ENCODE assay signal across 6 fruit fly cellular contexts in the genomic region with DNA sequence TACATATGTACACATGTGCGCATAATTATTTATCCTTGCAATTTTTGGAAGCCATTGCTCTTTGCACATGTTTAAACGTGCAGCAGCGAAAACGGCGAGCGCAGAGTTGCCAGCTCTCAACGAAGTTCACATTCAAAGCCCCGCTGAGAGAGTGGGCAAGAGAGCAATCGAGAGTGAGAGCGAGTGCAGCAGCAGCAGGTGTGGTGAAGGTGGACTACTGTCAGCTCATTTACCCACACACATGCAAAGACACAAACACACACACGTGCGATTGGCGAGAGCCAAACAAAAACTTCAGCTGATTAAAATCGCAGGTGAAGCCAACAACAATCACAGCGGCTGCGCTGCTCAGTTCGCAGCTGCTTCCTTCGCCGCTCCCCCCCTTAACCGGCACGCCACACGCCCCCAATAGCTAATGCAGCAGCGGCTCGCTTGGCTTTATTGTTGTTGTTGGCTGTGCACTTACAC.
TF ChIP-seq lines count a peak whose summit lies in the region.

No protein-coding gene starts in this region.

- no peak for TF ChIP-seq CTCF in whole organism, embryonic (GFP tag; optimal IDR thresholded peaks at IDR 0.05; lab: Kevin White, UChicago)

TF ChIP-seq in whole organism, 6 proteins besides CTCF, POLR2A, EP300 and RAD21:
- TF ChIP-seq CG8478 (optimal IDR thresholded peaks at IDR 0.05; lab: Kevin White, UChicago) = no peak
- no peak for TF ChIP-seq EcR (GFP tag; optimal IDR thresholded peaks at IDR 0.05; lab: Kevin White, UChicago)
- no peak for TF ChIP-seq psq (optimal IDR thresholded peaks at IDR 0.05; lab: Kevin White, UChicago)
- no peak for TF ChIP-seq pan (optimal IDR thresholded peaks at IDR 0.05; lab: Kevin White, UChicago)
- peak; percentile 81 for TF ChIP-seq Dll (optimal IDR thresholded peaks at IDR 0.05; lab: Kevin White, UChicago)
- no peak for TF ChIP-seq usp (GFP tag; optimal IDR thresholded peaks at IDR 0.05; lab: Kevin White, UChicago)

TF ChIP-seq in whole organism, adult, 20 proteins besides CTCF, POLR2A, EP300 and RAD21 (continues in another document):
- TF ChIP-seq pad (GFP tag; optimal IDR thresholded peaks at IDR 0.05; lab: Kevin White, UChicago) (peak; percentile 78), bab1 (GFP tag; optimal IDR thresholded peaks at IDR 0.05; lab: Kevin White, UChicago) (peak; percentile 16), cic (GFP tag; optimal IDR thresholded peaks at IDR 0.05; lab: Kevin White, UChicago) (peak; percentile 64), CG7101 (tag; optimal IDR thresholded peaks at IDR 0.05; lab: Kevin White, UChicago) (peak; percentile 10), kay (GFP tag; lab: Kevin White, UChicago; ENCODE audit: borderline replicate concordance) (no peak), CG7045 (GFP tag; optimal IDR thresholded peaks at IDR 0.05; lab: Kevin White, UChicago) (no peak), Crg-1 (GFP tag; optimal IDR thresholded peaks at IDR 0.05; lab: Kevin White, UChicago) (no peak), Mnt (GFP tag; optimal IDR thresholded peaks at IDR 0.05; lab: Kevin White, UChicago) (peak; percentile 90), CG5204 (GFP tag; optimal IDR thresholded peaks at IDR 0.05; lab: Kevin White, UChicago) (no peak), Hr96 (GFP tag; optimal IDR thresholded peaks at IDR 0.05; lab: Kevin White, UChicago) (no peak), Clk (GFP tag; optimal IDR thresholded peaks at IDR 0.05; lab: Kevin White, UChicago) (no peak), CG11617 (GFP tag; optimal IDR thresholded peaks at IDR 0.05; lab: Kevin White, UChicago) (peak; percentile 12), CG14711 (tag; optimal IDR thresholded peaks at IDR 0.05; lab: Kevin White, UChicago) (peak; percentile 25), CG33017 (tag; optimal IDR thresholded peaks at IDR 0.05; lab: Kevin White, UChicago) (no peak), CG12768 (GFP tag; optimal IDR thresholded peaks at IDR 0.05; lab: Kevin White, UChicago) (peak; percentile 17), tj (GFP tag; optimal IDR thresholded peaks at IDR 0.05; lab: Kevin White, UChicago) (peak; percentile 60)

TF ChIP-seq in whole organism, embryonic, 481 proteins besides CTCF, POLR2A, EP300 and RAD21 (continues in another document):
- no peak for TF ChIP-seq yki (optimal IDR thresholded peaks at IDR 0.05; lab: Kevin White, UChicago)
- no peak for TF ChIP-seq CG6854 (GFP tag; optimal IDR thresholded peaks at IDR 0.05; lab: Kevin White, UChicago)
- peak; percentile 98 for TF ChIP-seq p53 (GFP tag; optimal IDR thresholded peaks at IDR 0.05; lab: Kevin White, UChicago)
- no peak for TF ChIP-seq NfI (GFP tag; optimal IDR thresholded peaks at IDR 0.05; lab: Kevin White, UChicago)
- no peak for TF ChIP-seq CG13123 (GFP tag; optimal IDR thresholded peaks at IDR 0.05; lab: Kevin White, UChicago)
- TF ChIP-seq CG10267 (tag; optimal IDR thresholded peaks at IDR 0.05; lab: Kevin White, UChicago) = no peak
- 0 out of 2 replicates have a peak, but pooled peaks have one; percentile 18 for TF ChIP-seq ato (GFP tag; IDR thresholded peaks at IDR 0.05; lab: Robert Waterston, UW; ENCODE audit: partially characterized antibody)
- TF ChIP-seq sug (tag; optimal IDR thresholded peaks at IDR 0.05; lab: Kevin White, UChicago) = no peak
- no peak for TF ChIP-seq caup (GFP tag; optimal IDR thresholded peaks at IDR 0.05; lab: Kevin White, UChicago; ENCODE audit: severe bottlenecking)
- no peak for TF ChIP-seq Bteb2 (GFP tag; optimal IDR thresholded peaks at IDR 0.05; lab: Kevin White, UChicago)
- TF ChIP-seq Myb (GFP tag; optimal IDR thresholded peaks at IDR 0.05; lab: Kevin White, UChicago) = no peak
- TF ChIP-seq HmgZ (tag; optimal IDR thresholded peaks at IDR 0.05; lab: Kevin White, UChicago) = peak; percentile 11
- TF ChIP-seq dpn (GFP tag; optimal IDR thresholded peaks at IDR 0.05; lab: Kevin White, UChicago) = no peak
- no peak for TF ChIP-seq tap (tag; optimal IDR thresholded peaks at IDR 0.05; lab: Kevin White, UChicago)
- TF ChIP-seq CG8478 (optimal IDR thresholded peaks at IDR 0.05; lab: Kevin White, UChicago) = peak; percentile 53
- peak; percentile 91 for TF ChIP-seq crol (GFP tag; IDR thresholded peaks at IDR 0.05; lab: Robert Waterston, UW)
- no peak for TF ChIP-seq Ada2b (GFP tag; IDR thresholded peaks at IDR 0.05; lab: Robert Waterston, UW)

TF ChIP-seq in whole organism, prepupa, 60 proteins besides CTCF, POLR2A, EP300 and RAD21:
- TF ChIP-seq CG15336 (GFP tag; IDR thresholded peaks at IDR 0.05; lab: Robert Waterston, UW) (peak; percentile 32; the same call in 1 of the 2 replicates), Eip78C (GFP tag; lab: Kevin White, UChicago) (peak; percentile 63), vri (GFP tag; optimal IDR thresholded peaks at IDR 0.05; lab: Kevin White, UChicago) (no peak), net (GFP tag; optimal IDR thresholded peaks at IDR 0.05; lab: Kevin White, UChicago) (no peak), CG16779 (tag; optimal IDR thresholded peaks at IDR 0.05; lab: Kevin White, UChicago) (no peak), CG8632 (GFP tag; optimal IDR thresholded peaks at IDR 0.05; lab: Kevin White, UChicago) (no peak), CG1621 (tag; optimal IDR thresholded peaks at IDR 0.05; lab: Kevin White, UChicago) (peak; percentile 24), CG8119 (GFP tag; IDR thresholded peaks at IDR 0.05; lab: Robert Waterston, UW) (peak; percentile 47; the same call in 2 of the 3 replicates), Sox14 (GFP tag; optimal IDR thresholded peaks at IDR 0.05; lab: Kevin White, UChicago) (peak; percentile 14), CG6854 (GFP tag; optimal IDR thresholded peaks at IDR 0.05; lab: Kevin White, UChicago) (peak; percentile 25), Eip93F (GFP tag; optimal IDR thresholded peaks at IDR 0.05; lab: Kevin White, UChicago) (no peak)

TF ChIP-seq in whole organism, pupa, 21 proteins besides CTCF, POLR2A, EP300 and RAD21:
- TF ChIP-seq gl (tag; optimal IDR thresholded peaks at IDR 0.05; lab: Kevin White, UChicago) = no peak
- TF ChIP-seq CG34367 (tag; optimal IDR thresholded peaks at IDR 0.05; lab: Kevin White, UChicago) = no peak
- no peak for TF ChIP-seq CG10348 (GFP tag; IDR thresholded peaks at IDR 0.05; lab: Robert Waterston, UW)
- TF ChIP-seq CG32121 (GFP tag; IDR thresholded peaks at IDR 0.05; lab: Robert Waterston, UW) = peak; percentile 43; the same call in 1 of the 2 replicates
- no peak for TF ChIP-seq CG9948 (tag; optimal IDR thresholded peaks at IDR 0.05; lab: Kevin White, UChicago)
- no peak for TF ChIP-seq CG8159 (tag; optimal IDR thresholded peaks at IDR 0.05; lab: Kevin White, UChicago)
- no peak for TF ChIP-seq CG14655 (GFP tag; optimal IDR thresholded peaks at IDR 0.05; lab: Kevin White, UChicago)
- TF ChIP-seq CG13204 (GFP tag; optimal IDR thresholded peaks at IDR 0.05; lab: Kevin White, UChicago) = peak; percentile 81
- TF ChIP-seq Ets98B (GFP tag; IDR thresholded peaks at IDR 0.05; lab: Robert Waterston, UW) = peak; percentile 41; the same call in 1 of the 2 replicates
- TF ChIP-seq D1 (tag; optimal IDR thresholded peaks at IDR 0.05; lab: Kevin White, UChicago) = no peak
- TF ChIP-seq CG17806 (tag; optimal IDR thresholded peaks at IDR 0.05; lab: Kevin White, UChicago) = no peak
- peak; percentile 79 for TF ChIP-seq EcR (GFP tag; optimal IDR thresholded peaks at IDR 0.05; lab: Kevin White, UChicago)
- TF ChIP-seq CG4496 (GFP tag; IDR thresholded peaks at IDR 0.05; lab: Robert Waterston, UW) = peak; percentile 67; the same call in 2 of the 3 replicates
- TF ChIP-seq fd96Ca (GFP tag; IDR thresholded peaks at IDR 0.05; lab: Robert Waterston, UW) = 0 out of 3 replicates have a peak, but pooled peaks have one; percentile 29
- TF ChIP-seq CG15710 (tag; optimal IDR thresholded peaks at IDR 0.05; lab: Kevin White, UChicago) = no peak
- no peak for TF ChIP-seq CG8301 (tag; optimal IDR thresholded peaks at IDR 0.05; lab: Kevin White, UChicago)
- TF ChIP-seq CG12605 (GFP tag; IDR thresholded peaks at IDR 0.05; lab: Robert Waterston, UW) = peak; percentile 16; the same call in 1 of the 2 replicates
- TF ChIP-seq Snoo (tag; optimal IDR thresholded peaks at IDR 0.05; lab: Kevin White, UChicago) = no peak

TF ChIP-seq in whole organism, wandering third instar larva, 38 proteins besides CTCF, POLR2A, EP300 and RAD21:
- no peak for TF ChIP-seq CG32264 (GFP tag; optimal IDR thresholded peaks at IDR 0.05; lab: Kevin White, UChicago)
- TF ChIP-seq Jra (GFP tag; optimal IDR thresholded peaks at IDR 0.05; lab: Kevin White, UChicago) = no peak
- peak; percentile 42 for TF ChIP-seq fru (GFP tag; optimal IDR thresholded peaks at IDR 0.05; lab: Kevin White, UChicago)
- peak; percentile 91 for TF ChIP-seq Dif (GFP tag; optimal IDR thresholded peaks at IDR 0.05; lab: Kevin White, UChicago; ENCODE audit: partially characterized antibody)
- no peak for TF ChIP-seq tai (GFP tag; optimal IDR thresholded peaks at IDR 0.05; lab: Kevin White, UChicago)
- TF ChIP-seq Mio (GFP tag; optimal IDR thresholded peaks at IDR 0.05; lab: Kevin White, UChicago) = no peak
- TF ChIP-seq sage (GFP tag; optimal IDR thresholded peaks at IDR 0.05; lab: Kevin White, UChicago) = no peak
- no peak for TF ChIP-seq Hr83 (GFP tag; optimal IDR thresholded peaks at IDR 0.05; lab: Kevin White, UChicago; ENCODE audit: poor library complexity, severe bottlenecking)
- TF ChIP-seq brk (GFP tag; optimal IDR thresholded peaks at IDR 0.05; lab: Kevin White, UChicago) = no peak
- TF ChIP-seq h (GFP tag; optimal IDR thresholded peaks at IDR 0.05; lab: Kevin White, UChicago) = no peak
- no peak for TF ChIP-seq dsf (GFP tag; optimal IDR thresholded peaks at IDR 0.05; lab: Kevin White, UChicago; ENCODE audit: borderline replicate concordance)
- no peak for TF ChIP-seq rgr (GFP tag; optimal IDR thresholded peaks at IDR 0.05; lab: Kevin White, UChicago)
- TF ChIP-seq Rel (GFP tag; optimal IDR thresholded peaks at IDR 0.05; lab: Kevin White, UChicago) = no peak
- no peak for TF ChIP-seq Rel (tag; optimal IDR thresholded peaks at IDR 0.05; lab: Kevin White, UChicago)
- peak in 1 of 2 experiments; percentile 76 for TF ChIP-seq dl (GFP tag; optimal IDR thresholded peaks at IDR 0.05; lab: Kevin White, UChicago; ENCODE audit: insufficient read depth in 1 of 2, partially characterized antibody in 2 of 2)
- no peak for TF ChIP-seq dmrt93B (GFP tag; optimal IDR thresholded peaks at IDR 0.05; lab: Kevin White, UChicago)
- peak; percentile 4 for TF ChIP-seq Sp1 (GFP tag; optimal IDR thresholded peaks at IDR 0.05; lab: Kevin White, UChicago)
- TF ChIP-seq N (GFP tag; optimal IDR thresholded peaks at IDR 0.05; lab: Kevin White, UChicago) = peak; percentile 83
- peak; percentile 33 for TF ChIP-seq psq (GFP tag; optimal IDR thresholded peaks at IDR 0.05; lab: Kevin White, UChicago)
- no peak for TF ChIP-seq sv (GFP tag; optimal IDR thresholded peaks at IDR 0.05; lab: Kevin White, UChicago)
- TF ChIP-seq woc (GFP tag; optimal IDR thresholded peaks at IDR 0.05; lab: Kevin White, UChicago) = no peak
